Worm (Caenorhabditis elegans): ENCODE measurements around the gene C16C4.17.
A peak's percentile ranks its signal among the peaks of the same experiment; 100 is the strongest.

Gene C16C4.17

ce11 chrII:1870875-1871592 is 6.7 kb downstream of the C16C4.17 start, which contains the start of gene math-10:
Gene math-10 (plus strand): TSS chrII:1871542.
- TF ChIP-seq elt-2 (tag; optimal IDR thresholded peaks at IDR 0.05) (peak; percentile 33), tbx-2 (tag; optimal IDR thresholded peaks at IDR 0.05) (no peak), hpl-2 (GFP tag; optimal IDR thresholded peaks at IDR 0.05) (no peak), nhr-28 (tag; optimal IDR thresholded peaks at IDR 0.05) (no peak), nhr-77 (tag; optimal IDR thresholded peaks at IDR 0.05) (no peak)

ce11 chrII:1875658-1876057 is 11.3 kb downstream of the C16C4.17 start, which contains the start of gene math-13:
Gene math-13 (plus strand): TSS chrII:1875958.
- TF ChIP-seq jun-1 (tag; optimal IDR thresholded peaks at IDR 0.05) (no peak), elt-2 (tag; optimal IDR thresholded peaks at IDR 0.05) (no peak), aly-2 (tag; optimal IDR thresholded peaks at IDR 0.05) (no peak), ztf-11 (tag; optimal IDR thresholded peaks at IDR 0.05) (no peak), ztf-4 (tag; optimal IDR thresholded peaks at IDR 0.05) (no peak), nhr-77 (tag; optimal IDR thresholded peaks at IDR 0.05) (no peak), lsy-2 (tag; optimal IDR thresholded peaks at IDR 0.05) (no peak), nhr-47 (tag; optimal IDR thresholded peaks at IDR 0.05) (no peak), mdl-1 (tag; optimal IDR thresholded peaks at IDR 0.05) (no peak), ets-5 (GFP tag; IDR thresholded peaks at IDR 0.05) (no peak), nhr-20 (tag; optimal IDR thresholded peaks at IDR 0.05) (no peak), sox-4 (tag; optimal IDR thresholded peaks at IDR 0.05) (no peak), pag-3 (tag; optimal IDR thresholded peaks at IDR 0.05; ENCODE audit: borderline replicate concordance, insufficient read depth) (no peak), isw-1 (GFP tag; IDR thresholded peaks at IDR 0.05) (no peak), vab-15 (tag; optimal IDR thresholded peaks at IDR 0.05) (no peak), nhr-28 (tag; optimal IDR thresholded peaks at IDR 0.05) (no peak), nhr-19 (GFP tag; conservative IDR thresholded peaks at IDR 0.05) (no peak)

DNA sequence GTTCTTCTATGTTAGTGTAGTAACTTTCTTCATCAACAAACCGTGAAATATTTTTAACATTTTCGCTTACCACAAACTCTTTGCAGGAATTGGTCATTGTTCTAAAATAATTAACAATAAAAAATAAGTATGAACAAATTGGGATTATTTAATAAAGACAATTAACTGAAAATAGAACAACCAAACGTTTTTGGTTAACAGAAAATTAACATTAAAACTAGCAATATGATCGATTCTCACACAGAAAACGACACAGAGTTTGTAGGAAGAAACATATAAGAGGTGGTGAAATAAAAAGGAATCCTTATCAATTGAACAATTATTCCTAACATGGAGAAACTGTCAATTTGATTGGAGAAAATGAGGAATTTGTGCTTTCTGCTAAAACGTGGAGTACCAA is 14.3 kb downstream of the C16C4.17 start, which contains the start of gene math-16:
Gene math-16 (minus strand): TSS at position 101 of the 400 bp plus-strand sequence.
- no peak for TF ChIP-seq lin-13 (GFP tag; optimal IDR thresholded peaks at IDR 0.05)

ce11 chrII:1882705-1883104 is 18.3 kb downstream of the C16C4.17 start, which contains the start of gene math-5:
Gene math-5 (minus strand): TSS chrII:1882805.
- TF ChIP-seq xbp-1 (tag; optimal IDR thresholded peaks at IDR 0.05) (no peak), nhr-77 (tag; optimal IDR thresholded peaks at IDR 0.05) (no peak)

DNA sequence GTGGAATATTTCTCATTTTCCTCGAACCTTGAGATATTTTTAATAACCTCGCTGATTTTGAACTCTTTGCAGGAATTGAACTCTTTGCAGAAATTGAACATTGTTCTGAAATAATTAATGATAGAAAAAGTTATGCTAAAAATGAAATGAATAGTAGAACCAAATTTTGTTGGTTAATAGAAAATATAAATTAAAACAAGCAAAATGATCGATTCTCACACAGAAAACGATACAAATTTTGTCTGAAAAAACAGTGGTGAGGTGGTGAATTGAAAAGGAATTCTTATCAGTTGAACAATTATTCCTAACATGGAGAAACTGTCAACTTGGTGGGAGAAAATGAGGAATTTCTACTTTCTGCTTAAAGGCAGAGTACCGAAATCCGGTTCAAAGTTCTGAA is 20.3 kb downstream of the C16C4.17 start, which contains the start of gene math-6:
Gene math-6 (minus strand): TSS at position 101 of the 400 bp plus-strand sequence.
- no peak for TF ChIP-seq fos-1 (tag; optimal IDR thresholded peaks at IDR 0.05)
- no peak for TF ChIP-seq nhr-77 (tag; optimal IDR thresholded peaks at IDR 0.05)
- no peak for TF ChIP-seq efl-3 (GFP tag; optimal IDR thresholded peaks at IDR 0.05)
- TF ChIP-seq mdl-1 (tag; optimal IDR thresholded peaks at IDR 0.05): no peak
- TF ChIP-seq elt-3 (tag; optimal IDR thresholded peaks at IDR 0.05): no peak
- no peak for TF ChIP-seq sptf-1 (tag; optimal IDR thresholded peaks at IDR 0.05)
- no peak for TF ChIP-seq C16A3.4 (tag; optimal IDR thresholded peaks at IDR 0.05)
- TF ChIP-seq grh-1 (GFP tag; IDR thresholded peaks at IDR 0.05): no peak
- no peak for TF ChIP-seq nhr-84 (tag; optimal IDR thresholded peaks at IDR 0.05)
- no peak for TF ChIP-seq zip-4 (GFP tag; optimal IDR thresholded peaks at IDR 0.05)
- no peak for TF ChIP-seq nhr-85 (tag)
- TF ChIP-seq pax-3 (tag; optimal IDR thresholded peaks at IDR 0.05): no peak
- TF ChIP-seq ceh-63 (GFP tag; optimal IDR thresholded peaks at IDR 0.05): no peak
- TF ChIP-seq nhr-76 (tag; optimal IDR thresholded peaks at IDR 0.05): no peak
- TF ChIP-seq C04F5.9 (tag; optimal IDR thresholded peaks at IDR 0.05): no peak
- no peak for TF ChIP-seq nhr-19 (GFP tag; conservative IDR thresholded peaks at IDR 0.05)
- no peak for TF ChIP-seq lin-15B (tag; optimal IDR thresholded peaks at IDR 0.05)
- TF ChIP-seq fkh-4 (tag; optimal IDR thresholded peaks at IDR 0.05; ENCODE audit: borderline replicate concordance): no peak
- no peak for TF ChIP-seq aly-2 (tag; optimal IDR thresholded peaks at IDR 0.05)
- no peak for TF ChIP-seq hpl-2 (GFP tag; optimal IDR thresholded peaks at IDR 0.05)
